Fruit fly (Drosophila melanogaster) whole organism, larva: ENCODE measurements around the gene kdn.
"Not testable (repeated sequence)": the region's sequence is repeated elsewhere in the genome, so short reads cannot be mapped to it uniquely, and the experiment has no call there.

Source experiments
- noc ChIP-seq: fragments of 200-800 bp; sonication (Bioruptor generic); optimal IDR thresholded peaks from 3 replicates; lab custom pipeline; 2019; ENCODE audit warnings: missing biosample characterization, mild to moderate bottlenecking, missing genetic modification characterization, moderate library complexity

kdn gene

dm6 chrX:6355090-6355679 is 4.8 kb downstream of the kdn start:
- TF ChIP-seq noc (tag; lab: Kevin White, UChicago), result peak; percentile 38

- peak; percentile 29 for TF ChIP-seq noc (tag; lab: Kevin White, UChicago)
Observed at dm6 chrX:6356748-6357397, 6.4 kb downstream of the kdn start.

dm6 chrX:6357456-6358007 is 7.1 kb downstream of the kdn start:
- TF ChIP-seq noc (tag; lab: Kevin White, UChicago), result no peak

dm6 chrX:6358198-6358597 is 7.8 kb downstream of the kdn start:
- TF ChIP-seq noc (tag; lab: Kevin White, UChicago), result no peak

- TF ChIP-seq noc (tag; lab: Kevin White, UChicago), result no peak
Observed at dm6 chrX:6361215-6361614, 10.8 kb downstream of the kdn start.

- no peak for TF ChIP-seq noc (tag; lab: Kevin White, UChicago)
Observed at dm6 chrX:6365632-6366356, 15.4 kb downstream of the kdn start, which contains the start of the genes swa and Marf. TSS of gene swa (minus strand) at chrX:6365708. TSS of gene Marf (plus strand) at chrX:6365949.

- TF ChIP-seq noc (tag; lab: Kevin White, UChicago), result peak; percentile 95
Observed at dm6 chrX:6366357-6366691, 15.9 kb downstream of the kdn start.

dm6 chrX:6372769-6373197 is 22.4 kb downstream of the kdn start, which contains the start of gene PpV:
TSS of gene PpV (minus strand) at chrX:6372915.
- TF ChIP-seq noc (tag; lab: Kevin White, UChicago), result no peak

dm6 chrX:6375636-6376035 is 25.2 kb downstream of the kdn start:
- no peak for TF ChIP-seq noc (tag; lab: Kevin White, UChicago)

dm6 chrX:6376748-6377147 is 26.3 kb downstream of the kdn start:
- no peak for TF ChIP-seq noc (tag; lab: Kevin White, UChicago)

dm6 chrX:6383920-6384319 is 33.5 kb downstream of the kdn start, which contains the start of gene CG33664:
TSS of gene CG33664 (plus strand) at chrX:6384220.
- not testable (repeated sequence) for TF ChIP-seq noc (tag; lab: Kevin White, UChicago)

dm6 chrX:6400000-6400399 is 49.6 kb downstream of the kdn start, which contains the start of gene CG33669:
TSS of gene CG33669 (minus strand) at chrX:6400100.
- TF ChIP-seq noc (tag; lab: Kevin White, UChicago), result not testable (repeated sequence)
